Fruit fly (Drosophila melanogaster) Kc167 (cell line): ENCODE data around the gene CG12091.

Experiments used
- Myc ChIP-seq: fragments of >200 bp; optimal IDR thresholded peaks from 2 replicates; lab custom pipeline; 2017; ENCODE audit warnings: missing external identifiers
- Sin3A ChIP-seq: fragments of >200 bp; optimal IDR thresholded peaks from 2 replicates; lab custom pipeline; 2018; ENCODE audit warnings: missing external identifiers
- h ChIP-seq: fragments of >200 bp; optimal IDR thresholded peaks from 3 replicates; lab custom pipeline; 2018; ENCODE audit warnings: missing external identifiers
- insv ChIP-seq: fragments of >200 bp; optimal IDR thresholded peaks from 3 replicates; lab custom pipeline; 2018; ENCODE audit warnings: missing external identifiers
- psq ChIP-seq: fragments of >200 bp; optimal IDR thresholded peaks from 2 replicates; lab custom pipeline; 2017; ENCODE audit warnings: missing external identifiers
- ttk ChIP-seq: sonication (Bioruptor generic); optimal IDR thresholded peaks from 2 replicates; lab custom pipeline; 2017; ENCODE audit warnings: missing external identifiers

DNA sequence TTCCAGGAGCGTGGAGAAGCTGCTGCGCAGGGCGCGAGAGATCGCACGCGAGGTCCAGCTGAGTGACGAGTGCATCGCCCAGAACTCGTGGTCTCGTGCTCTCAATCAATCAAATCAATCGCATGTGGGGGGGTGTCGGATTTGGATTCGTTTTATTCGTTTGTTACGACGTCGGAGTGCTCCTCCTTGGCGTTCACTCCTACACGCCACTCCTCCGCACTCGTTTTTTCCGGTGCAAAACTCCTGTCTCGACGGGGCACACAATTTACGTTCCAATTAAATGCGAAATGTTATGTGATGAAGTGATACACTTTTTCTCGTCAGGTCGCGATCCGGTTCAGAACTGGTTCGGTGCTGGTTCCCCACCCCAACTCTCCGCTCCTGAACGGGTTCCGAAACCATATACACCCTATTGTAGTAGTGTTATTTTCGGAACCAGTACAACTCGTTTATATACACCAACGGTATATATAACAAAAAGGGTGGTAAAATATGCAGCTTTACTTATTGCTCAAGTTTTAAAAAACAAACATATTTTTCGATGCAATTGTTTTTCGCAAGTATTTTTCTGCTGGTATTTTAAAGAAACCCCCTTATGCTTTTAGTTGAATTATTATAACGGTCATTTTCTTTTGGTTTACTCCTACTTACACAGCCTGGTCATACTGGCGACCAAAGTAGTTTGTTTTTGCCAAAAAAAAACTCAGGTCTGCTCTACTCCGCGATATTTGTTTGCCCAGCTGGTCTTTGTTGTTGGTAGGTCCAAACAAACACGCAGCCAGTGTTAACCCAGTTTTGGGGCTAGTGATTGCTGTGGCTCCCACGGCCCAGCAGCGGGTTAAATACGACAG, at the start of gene CG12091, which contains the start of gene pns:
- TF ChIP-seq ttk (lab: Kevin White, UChicago) (no peak), h (no peak), Myc (lab: Kevin White, UChicago) (no peak), psq (lab: Kevin White, UChicago) (no peak), insv (no peak), Sin3A (lab: Kevin White, UChicago) (no peak)
